Worm (Caenorhabditis elegans) whole organism, mixed stage, embryonic: Measurements from ENCODE around the gene C06C3.3.

Source experiments
- blmp-1 ChIP-seq: fragments of 150-350 bp; optimal IDR thresholded peaks from 2 replicates; lab custom pipeline; 2014; ENCODE audit warnings: missing biosample characterization, missing genetic modification characterization
- ceh-39 ChIP-seq: fragments of 150-350 bp; optimal IDR thresholded peaks from 2 replicates; lab custom pipeline; 2014; ENCODE audit warnings: missing biosample characterization, missing genetic modification characterization
- flh-1 ChIP-seq: fragments of 200-800 bp; sonication (Bioruptor generic); optimal IDR thresholded peaks from 2 replicates; lab custom pipeline; 2018; ENCODE audit warnings: mild to moderate bottlenecking, missing genetic modification characterization, moderate library complexity, missing compliant biosample characterization
- hlh-1 ChIP-seq: fragments of 150-350 bp; optimal IDR thresholded peaks from 2 replicates; lab custom pipeline; 2014; ENCODE audit warnings: missing biosample characterization, missing genetic modification reagents, missing genetic modification characterization
- lin-13 ChIP-seq: fragments of 150-350 bp; optimal IDR thresholded peaks from 2 replicates; lab custom pipeline; 2014; ENCODE audit warnings: missing biosample characterization, missing genetic modification characterization
- mls-2 ChIP-seq: sonication (generic microtip); optimal IDR thresholded peaks from 2 replicates; lab custom pipeline; 2016; ENCODE audit warnings: mild to moderate bottlenecking, missing genetic modification characterization, moderate library complexity, missing compliant biosample characterization
- nhr-28 ChIP-seq: fragments of 150-350 bp; optimal IDR thresholded peaks from 2 replicates; lab custom pipeline; 2014; ENCODE audit warnings: missing biosample characterization, missing genetic modification characterization
- snpc-4 ChIP-seq: fragments of 150-350 bp; optimal IDR thresholded peaks from 2 replicates; lab custom pipeline; 2014; ENCODE audit warnings: missing biosample characterization, missing genetic modification characterization
- unc-39 ChIP-seq: fragments of 150-350 bp; optimal IDR thresholded peaks from 2 replicates; lab custom pipeline; 2014; ENCODE audit warnings: missing biosample characterization, missing genetic modification characterization
- unc-62 ChIP-seq: fragments of 150-350 bp; optimal IDR thresholded peaks from 2 replicates; lab custom pipeline; 2014; ENCODE audit warnings: missing biosample characterization, missing genetic modification reagents, missing genetic modification characterization

DNA sequence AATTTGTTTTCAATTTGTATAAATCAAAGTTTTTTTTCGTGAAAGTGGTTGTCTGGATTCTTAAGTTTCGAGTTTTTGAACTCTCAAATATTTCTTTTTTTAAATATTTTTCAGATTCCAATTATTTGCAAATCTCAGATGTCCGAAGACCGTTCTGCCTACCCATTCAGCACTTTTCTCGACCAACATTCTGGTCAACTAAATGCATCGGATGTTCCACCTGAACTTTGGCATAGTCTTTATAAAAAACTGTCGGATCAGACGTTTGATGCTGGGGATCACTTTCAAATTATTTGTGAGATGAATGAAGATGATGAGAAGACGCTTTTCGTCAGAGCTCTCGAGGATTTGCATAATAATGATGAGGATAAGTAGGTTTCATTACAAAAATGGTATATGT is 33.4 kb downstream of the C06C3.3 start, which contains the start of gene ttll-12:
- no peak for TF ChIP-seq flh-1
- no peak for TF ChIP-seq unc-62 (GFP tag; lab: Kevin White, UChicago)
- TF ChIP-seq mls-2 (tag; lab: Kevin White, UChicago): no peak
- no peak for TF ChIP-seq ceh-39 (tag; lab: Kevin White, UChicago)
- TF ChIP-seq lin-13 (tag; lab: Kevin White, UChicago): no peak
- TF ChIP-seq blmp-1 (tag; lab: Kevin White, UChicago): no peak
- TF ChIP-seq nhr-28: no peak
- no peak for TF ChIP-seq unc-39
- TF ChIP-seq hlh-1 (tag; lab: Kevin White, UChicago): no peak
- no peak for TF ChIP-seq snpc-4 (tag; lab: Kevin White, UChicago)
